Fruit fly (Drosophila melanogaster): Measurements from ENCODE around the gene Cyp4c3.
A peak's percentile ranks its signal among the peaks of the same experiment; 100 is the strongest.

Gene Cyp4c3

DNA sequence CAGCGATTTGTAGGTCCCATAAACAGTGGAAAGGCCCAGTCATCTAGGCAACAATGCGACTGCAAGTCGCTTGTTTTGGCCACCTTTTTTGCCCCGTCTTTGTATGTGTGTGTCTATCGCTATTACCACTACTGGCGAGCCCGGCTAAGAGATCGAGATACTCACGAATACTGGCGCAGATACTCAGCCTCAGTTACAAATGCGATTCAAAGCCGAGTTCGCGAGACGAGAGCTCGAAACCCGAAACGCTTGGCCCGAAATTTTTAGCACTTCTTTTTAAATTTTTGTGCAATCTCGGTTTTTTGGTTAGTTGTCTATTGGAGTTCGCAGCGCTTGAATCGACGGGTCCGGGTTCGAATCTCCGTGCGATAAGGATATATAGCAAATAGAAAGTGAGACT, at the start of gene Cyp4c3:
TSS of gene Cyp4c3 (plus strand) at position 301 of the 400 bp plus-strand sequence.
- TF ChIP-seq CG6854 (GFP tag; optimal IDR thresholded peaks at IDR 0.05) (no peak), CG1647 (GFP tag; optimal IDR thresholded peaks at IDR 0.05) (no peak), CG3847 (GFP tag; IDR thresholded peaks at IDR 0.05) (no peak), CG3407 (GFP tag; optimal IDR thresholded peaks at IDR 0.05) (no peak), fd96Cb (tag; optimal IDR thresholded peaks at IDR 0.05) (no peak), chinmo (GFP tag; IDR thresholded peaks at IDR 0.05; ENCODE audit: partially characterized antibody) (0 out of 4 replicates have a peak, but pooled peaks have one; percentile 64), Taf1 (GFP tag; IDR thresholded peaks at IDR 0.05) (no peak), cg (GFP tag; optimal IDR thresholded peaks at IDR 0.05) (peak; percentile 20), Deaf1 (tag; optimal IDR thresholded peaks at IDR 0.05) (peak; percentile 44), CG14860 (GFP tag; IDR thresholded peaks at IDR 0.05; ENCODE audit: partially characterized antibody) (no peak), scrt (GFP tag; optimal IDR thresholded peaks at IDR 0.05) (no peak)

DNA sequence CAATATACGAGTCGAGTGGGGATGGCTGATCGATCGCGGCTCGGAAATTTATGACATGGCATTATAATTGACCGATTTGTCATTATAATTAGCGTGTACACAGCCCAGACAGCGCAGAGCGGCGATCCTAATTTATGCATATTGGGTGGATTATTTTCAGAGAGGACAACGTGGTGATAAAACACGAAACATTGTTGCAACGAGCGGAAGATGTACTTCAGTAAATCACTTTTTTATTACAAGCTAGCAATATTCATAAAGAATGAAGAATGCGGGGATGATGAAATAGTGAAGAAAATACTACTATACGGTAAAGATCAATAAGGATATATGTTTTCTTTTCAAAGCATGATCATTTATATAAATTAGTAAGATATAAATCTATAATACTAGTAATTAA, 49.4 kb upstream of the Cyp4c3 start:
- TF ChIP-seq CG12744 (GFP tag; optimal IDR thresholded peaks at IDR 0.05) (no peak), CG11247 (GFP tag; IDR thresholded peaks at IDR 0.05) (no peak), Asciz (GFP tag; optimal IDR thresholded peaks at IDR 0.05) (no peak), pfk (GFP tag; optimal IDR thresholded peaks at IDR 0.05) (no peak), twi (tag; optimal IDR thresholded peaks at IDR 0.05) (no peak), HLH3B (GFP tag; IDR thresholded peaks at IDR 0.05) (no peak), eyg (GFP tag; optimal IDR thresholded peaks at IDR 0.05) (no peak), dmrt11E (tag; optimal IDR thresholded peaks at IDR 0.05) (no peak)

DNA sequence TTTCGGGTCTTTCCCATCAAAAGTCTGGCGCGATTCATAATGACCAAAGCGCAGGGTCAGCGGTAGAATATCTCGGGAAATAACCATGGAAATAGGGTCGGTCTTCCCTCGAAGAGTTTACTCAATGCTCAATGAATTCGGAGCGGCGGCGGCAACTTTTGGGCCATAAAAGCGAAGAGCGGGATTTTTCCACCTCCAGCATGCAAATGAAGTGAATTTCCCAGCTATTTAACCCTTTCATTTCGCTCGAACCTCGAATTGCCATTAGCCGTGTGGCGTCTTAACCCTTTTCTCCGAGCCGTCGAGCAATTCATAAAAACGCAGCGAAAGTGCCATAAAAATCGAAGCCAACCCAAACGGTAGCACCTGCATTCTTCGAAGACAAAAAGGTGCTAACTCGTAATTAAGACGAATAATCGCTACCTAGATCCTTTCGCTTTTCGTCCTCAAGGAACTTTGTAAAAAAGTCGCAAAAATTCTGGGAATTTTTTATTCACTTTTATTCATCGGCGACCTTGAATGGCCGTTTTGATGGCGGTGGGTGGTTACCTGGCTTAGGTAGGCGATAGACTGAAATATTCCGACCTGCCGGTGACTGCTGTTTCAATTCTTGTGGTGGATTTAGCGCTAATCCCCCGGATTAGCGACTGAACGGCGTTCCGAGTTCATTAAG, 44.2 kb upstream of the Cyp4c3 start:
- TF ChIP-seq row (GFP tag; IDR thresholded peaks at IDR 0.05) (no peak), CG9609 (GFP tag; optimal IDR thresholded peaks at IDR 0.05) (no peak), Kr (GFP tag; optimal IDR thresholded peaks at IDR 0.05) (peak; percentile 52), D (optimal IDR thresholded peaks at IDR 0.05) (peak; percentile 12), D (GFP tag; optimal IDR thresholded peaks at IDR 0.05) (no peak), CG12236 (GFP tag; optimal IDR thresholded peaks at IDR 0.05) (no peak), vfl (GFP tag; optimal IDR thresholded peaks at IDR 0.05) (no peak), Ets65A (GFP tag) (peak; percentile 78), zen (tag; optimal IDR thresholded peaks at IDR 0.05) (peak; percentile 76), tll (GFP tag; optimal IDR thresholded peaks at IDR 0.05) (peak in 1 of 2 experiments; percentile 100), pb (GFP tag; optimal IDR thresholded peaks at IDR 0.05) (no peak), CG13775 (GFP tag; optimal IDR thresholded peaks at IDR 0.05) (no peak), cad (GFP tag; optimal IDR thresholded peaks at IDR 0.05) (peak; percentile 89)

DNA sequence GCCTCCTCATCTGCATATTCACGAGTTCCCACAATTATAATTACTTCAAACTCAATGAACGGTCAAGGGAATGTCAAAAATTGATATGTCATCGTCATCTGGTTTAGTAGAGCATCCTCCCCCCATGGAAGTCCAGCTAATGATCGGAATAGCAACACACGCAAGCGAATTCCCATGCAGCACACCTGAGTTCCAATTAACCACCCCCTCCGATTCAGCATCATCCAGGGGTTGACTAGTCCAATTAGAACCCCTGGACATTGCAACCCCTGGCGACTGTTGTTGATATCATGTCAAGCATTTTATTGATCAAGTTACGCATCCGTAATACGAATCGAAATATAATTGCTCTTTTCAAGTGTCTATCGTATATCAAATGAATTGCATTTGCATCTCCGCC, 43.4 kb upstream of the Cyp4c3 start:
- TF ChIP-seq CoRest (tag; optimal IDR thresholded peaks at IDR 0.05) (no peak), nerfin-1 (tag; optimal IDR thresholded peaks at IDR 0.05) (peak; percentile 94), insv (GFP tag; optimal IDR thresholded peaks at IDR 0.05) (peak in 1 of 2 experiments; percentile 50)
